Worm (Caenorhabditis elegans) whole organism, L1 larva: Measurements from ENCODE around the gene ncs-4.
A peak's percentile ranks its signal among the peaks of the same experiment; 100 is the strongest.

ENCODE experiments used
- C04F5.9 ChIP-seq: sonication (generic microtip); optimal IDR thresholded peaks from 2 replicates; lab custom pipeline; 2016; ENCODE audit warnings: missing genetic modification characterization, missing compliant biosample characterization
- C16A3.4 ChIP-seq: fragments of 150-350 bp; optimal IDR thresholded peaks from 2 replicates; lab custom pipeline; 2014; ENCODE audit warnings: missing biosample characterization, missing genetic modification characterization
- C34B4.2 ChIP-seq: sonication (generic microtip); optimal IDR thresholded peaks from 2 replicates; lab custom pipeline; 2017; ENCODE audit warnings: mild to moderate bottlenecking, missing genetic modification characterization, missing compliant biosample characterization
- F16B12.6 ChIP-seq: fragments of 150-350 bp; optimal IDR thresholded peaks from 2 replicates; lab custom pipeline; 2014; ENCODE audit warnings: missing biosample characterization, missing genetic modification characterization
- Y116A8C.19 ChIP-seq: sonication (generic microtip); optimal IDR thresholded peaks from 2 replicates; lab custom pipeline; 2016; ENCODE audit warnings: missing compliant biosample characterization, missing genetic modification characterization, borderline replicate concordance
- aly-2 ChIP-seq: fragments of 150-350 bp; optimal IDR thresholded peaks from 2 replicates; lab custom pipeline; 2014; ENCODE audit warnings: missing biosample characterization, missing genetic modification characterization
- blmp-1 ChIP-seq: fragments of 150-350 bp; optimal IDR thresholded peaks from 2 replicates; lab custom pipeline; 2014; ENCODE audit warnings: missing biosample characterization, missing genetic modification characterization
- ceh-63 ChIP-seq: fragments of 200-800 bp; sonication (Bioruptor generic); optimal IDR thresholded peaks from 2 replicates; lab custom pipeline; 2018; ENCODE audit warnings: mild to moderate bottlenecking, missing genetic modification characterization, missing compliant biosample characterization
- ceh-8 ChIP-seq: fragments of 200-800 bp; sonication (Bioruptor generic); optimal IDR thresholded peaks from 2 replicates; lab custom pipeline; 2018; ENCODE audit warnings: mild to moderate bottlenecking, missing genetic modification characterization, moderate library complexity, missing compliant biosample characterization
- dpl-1 ChIP-seq, 3 experiments: fragments of 150-350 bp in 2 of 3; sonication (generic microtip) in 1 of 3; optimal IDR thresholded peaks; 2 replicates each; lab custom pipeline; 2014 to 2017; ENCODE audit warnings: missing biosample characterization in 3 of 3, missing genetic modification characterization in 3 of 3, missing genetic modification reagents in 3 of 3
- dsc-1 ChIP-seq: sonication (generic microtip); optimal IDR thresholded peaks from 2 replicates; lab custom pipeline; 2016; ENCODE audit warnings: mild to moderate bottlenecking, missing genetic modification characterization, missing compliant biosample characterization
- efl-1 ChIP-seq, 4 experiments: fragments of 150-350 bp; optimal IDR thresholded peaks in 3 of 4; peaks in 1 of 4; 1 replicate in 1 of 4; 2 replicates in 3 of 4; lab custom pipeline; 2014; ENCODE audit warnings: missing biosample characterization in 2 of 4, missing genetic modification characterization in 2 of 4, missing genetic modification reagents in 2 of 4
- efl-3 ChIP-seq: fragments of 200-800 bp; sonication (Bioruptor generic); optimal IDR thresholded peaks from 2 replicates; lab custom pipeline; 2018; ENCODE audit warnings: mild to moderate bottlenecking, missing genetic modification characterization, missing compliant biosample characterization
- egl-13 ChIP-seq: sonication (generic microtip); optimal IDR thresholded peaks from 2 replicates; lab custom pipeline; 2016; ENCODE audit warnings: missing genotype, missing genetic modification reagents, missing genetic modification characterization, missing compliant biosample characterization
- elt-3 ChIP-seq, 6 experiments: fragments of 150-350 bp in 1 of 6; sonication (generic microtip); optimal IDR thresholded peaks; 2 replicates each; lab custom pipeline; 2017 to 2018; ENCODE audit warnings: missing biosample characterization in 6 of 6, missing genetic modification characterization in 6 of 6, inconsistent platforms in 1 of 6
- fkh-10 ChIP-seq: sonication (generic microtip); optimal IDR thresholded peaks from 2 replicates; lab custom pipeline; 2017; ENCODE audit warnings: missing biosample characterization, missing genetic modification reagents, missing genetic modification characterization
- fos-1 ChIP-seq: fragments of 150-350 bp; optimal IDR thresholded peaks from 2 replicates; lab custom pipeline; 2014; ENCODE audit warnings: missing biosample characterization, missing genetic modification characterization
- grh-1 ChIP-seq: fragments of 200-800 bp; sonication (Bioruptor generic); IDR thresholded peaks from 2 replicates; pipeline ENCODE4 v1.3.6; 2022; ENCODE audit warnings: missing genetic modification reagents, missing genetic modification characterization, missing compliant biosample characterization
- irx-1 ChIP-seq: sonication (generic microtip); optimal IDR thresholded peaks from 2 replicates; lab custom pipeline; 2016; ENCODE audit warnings: missing genetic modification characterization, missing compliant biosample characterization
- isw-1 ChIP-seq: fragments of 200-800 bp; sonication (Bioruptor generic); IDR thresholded peaks from 2 replicates; pipeline ENCODE4 v1.3.6; 2022; ENCODE audit warnings: missing genetic modification characterization, missing compliant biosample characterization
- jun-1 ChIP-seq: fragments of 150-350 bp; optimal IDR thresholded peaks from 2 replicates; lab custom pipeline; 2014; ENCODE audit warnings: missing biosample characterization, missing genetic modification reagents, missing genetic modification characterization
- lin-14 ChIP-seq: fragments of 200-800 bp; sonication (Bioruptor generic); optimal IDR thresholded peaks from 2 replicates; lab custom pipeline; 2018; ENCODE audit warnings: mild to moderate bottlenecking, missing genetic modification characterization, moderate library complexity, missing compliant biosample characterization
- lin-35 ChIP-seq, 2 experiments: fragments of 150-350 bp; optimal IDR thresholded peaks; 2 replicates each; lab custom pipeline; 2014; ENCODE audit warnings: missing biosample characterization in 2 of 2, missing genetic modification characterization in 2 of 2, missing genetic modification reagents in 2 of 2
- lir-3 ChIP-seq: sonication (generic microtip); optimal IDR thresholded peaks from 2 replicates; lab custom pipeline; 2016; ENCODE audit warnings: mild to moderate bottlenecking, missing genetic modification characterization, moderate library complexity, missing compliant biosample characterization; ENCODE audit not compliant: poor library complexity
- lsy-2 ChIP-seq, 2 experiments: fragments of 150-350 bp; optimal IDR thresholded peaks; 2 replicates each; lab custom pipeline; 2014; ENCODE audit warnings: missing biosample characterization in 2 of 2, missing genetic modification characterization in 2 of 2
- mdl-1 ChIP-seq, 2 experiments: fragments of 150-350 bp; optimal IDR thresholded peaks; 2 replicates each; lab custom pipeline; 2014 to 2017; ENCODE audit warnings: missing biosample characterization in 2 of 2, missing genetic modification characterization in 2 of 2, inconsistent platforms in 1 of 2
- nhr-11 ChIP-seq: fragments of 150-350 bp; optimal IDR thresholded peaks from 2 replicates; lab custom pipeline; 2014; ENCODE audit warnings: missing biosample characterization, missing genetic modification characterization
- nhr-19 ChIP-seq: fragments of 200-800 bp; sonication (Bioruptor generic); conservative IDR thresholded peaks from 2 replicates; pipeline ENCODE4 v1.3.6; 2022; ENCODE audit warnings: missing genetic modification characterization, missing compliant biosample characterization
- nhr-237 ChIP-seq: fragments of 150-350 bp; optimal IDR thresholded peaks from 2 replicates; lab custom pipeline; 2014; ENCODE audit warnings: missing biosample characterization, missing genetic modification characterization
- nhr-47 ChIP-seq: sonication (generic microtip); optimal IDR thresholded peaks from 2 replicates; lab custom pipeline; 2016; ENCODE audit warnings: mild to moderate bottlenecking, missing genetic modification characterization, moderate library complexity, missing compliant biosample characterization
- nhr-71 ChIP-seq: sonication (generic microtip); optimal IDR thresholded peaks from 2 replicates; lab custom pipeline; 2016; ENCODE audit warnings: mild to moderate bottlenecking, missing genetic modification characterization, moderate library complexity, missing compliant biosample characterization
- nhr-76 ChIP-seq: sonication (generic microtip); optimal IDR thresholded peaks from 2 replicates; lab custom pipeline; 2017; ENCODE audit warnings: missing biosample characterization, missing genetic modification characterization
- nhr-77 ChIP-seq: fragments of 150-350 bp; optimal IDR thresholded peaks from 2 replicates; lab custom pipeline; 2014; ENCODE audit warnings: missing biosample characterization, missing genetic modification characterization
- nhr-84 ChIP-seq: sonication (generic microtip); optimal IDR thresholded peaks from 2 replicates; lab custom pipeline; 2017; ENCODE audit warnings: missing biosample characterization, missing genetic modification characterization
- pax-3 ChIP-seq: fragments of 200-800 bp; sonication (Bioruptor generic); optimal IDR thresholded peaks from 2 replicates; lab custom pipeline; 2018; ENCODE audit warnings: mild to moderate bottlenecking, missing genetic modification characterization, moderate library complexity, missing compliant biosample characterization
- pqm-1 ChIP-seq: sonication (generic microtip); optimal IDR thresholded peaks from 3 replicates; lab custom pipeline; 2017; ENCODE audit warnings: missing biosample characterization, missing genetic modification characterization
- rnt-1 ChIP-seq: sonication (generic microtip); optimal IDR thresholded peaks from 2 replicates; lab custom pipeline; 2016; ENCODE audit warnings: mild to moderate bottlenecking, missing genetic modification characterization, moderate library complexity, missing compliant biosample characterization
- snpc-4 ChIP-seq: fragments of 150-350 bp; optimal IDR thresholded peaks from 2 replicates; lab custom pipeline; 2014; ENCODE audit warnings: missing biosample characterization, missing genetic modification characterization
- snu-23 ChIP-seq: sonication (generic microtip); optimal IDR thresholded peaks from 2 replicates; lab custom pipeline; 2016; ENCODE audit warnings: missing genetic modification characterization, missing compliant biosample characterization
- sox-4 ChIP-seq: sonication (generic microtip); optimal IDR thresholded peaks from 2 replicates; lab custom pipeline; 2016; ENCODE audit warnings: missing genetic modification characterization, missing compliant biosample characterization
- tbx-2 ChIP-seq: sonication (generic microtip); optimal IDR thresholded peaks from 2 replicates; lab custom pipeline; 2016; ENCODE audit warnings: missing genetic modification characterization, missing compliant biosample characterization
- tlp-1 ChIP-seq: fragments of 150-350 bp; optimal IDR thresholded peaks from 2 replicates; lab custom pipeline; 2014; ENCODE audit warnings: missing biosample characterization, missing genetic modification characterization
- unc-30 ChIP-seq: sonication (generic microtip); optimal IDR thresholded peaks from 2 replicates; lab custom pipeline; 2017; ENCODE audit warnings: missing biosample characterization, missing genetic modification characterization
- unc-62 ChIP-seq: fragments of 150-350 bp; optimal IDR thresholded peaks from 2 replicates; lab custom pipeline; 2014; ENCODE audit warnings: missing biosample characterization, missing genetic modification reagents, missing genetic modification characterization
- unc-98 ChIP-seq: fragments of 200-800 bp; sonication (Bioruptor generic); IDR thresholded peaks from 2 replicates; pipeline ENCODE4 v1.3.6; 2022; ENCODE audit warnings: missing genetic modification characterization, missing compliant biosample characterization
- vab-15 ChIP-seq: sonication (generic microtip); optimal IDR thresholded peaks from 2 replicates; lab custom pipeline; 2017; ENCODE audit warnings: missing genotype, mild to moderate bottlenecking, missing genetic modification characterization, missing compliant biosample characterization
- xbp-1 ChIP-seq: sonication (generic microtip); optimal IDR thresholded peaks from 2 replicates; lab custom pipeline; 2016; ENCODE audit warnings: missing genetic modification characterization, missing compliant biosample characterization
- zag-1 ChIP-seq: fragments of 150-350 bp; optimal IDR thresholded peaks from 2 replicates; lab custom pipeline; 2014; ENCODE audit warnings: missing biosample characterization, missing genetic modification characterization
- zip-4 ChIP-seq: fragments of 200-800 bp; sonication (Bioruptor generic); optimal IDR thresholded peaks from 2 replicates; lab custom pipeline; 2018; ENCODE audit warnings: mild to moderate bottlenecking, missing genetic modification characterization, moderate library complexity, missing compliant biosample characterization

Gene ncs-4

DNA sequence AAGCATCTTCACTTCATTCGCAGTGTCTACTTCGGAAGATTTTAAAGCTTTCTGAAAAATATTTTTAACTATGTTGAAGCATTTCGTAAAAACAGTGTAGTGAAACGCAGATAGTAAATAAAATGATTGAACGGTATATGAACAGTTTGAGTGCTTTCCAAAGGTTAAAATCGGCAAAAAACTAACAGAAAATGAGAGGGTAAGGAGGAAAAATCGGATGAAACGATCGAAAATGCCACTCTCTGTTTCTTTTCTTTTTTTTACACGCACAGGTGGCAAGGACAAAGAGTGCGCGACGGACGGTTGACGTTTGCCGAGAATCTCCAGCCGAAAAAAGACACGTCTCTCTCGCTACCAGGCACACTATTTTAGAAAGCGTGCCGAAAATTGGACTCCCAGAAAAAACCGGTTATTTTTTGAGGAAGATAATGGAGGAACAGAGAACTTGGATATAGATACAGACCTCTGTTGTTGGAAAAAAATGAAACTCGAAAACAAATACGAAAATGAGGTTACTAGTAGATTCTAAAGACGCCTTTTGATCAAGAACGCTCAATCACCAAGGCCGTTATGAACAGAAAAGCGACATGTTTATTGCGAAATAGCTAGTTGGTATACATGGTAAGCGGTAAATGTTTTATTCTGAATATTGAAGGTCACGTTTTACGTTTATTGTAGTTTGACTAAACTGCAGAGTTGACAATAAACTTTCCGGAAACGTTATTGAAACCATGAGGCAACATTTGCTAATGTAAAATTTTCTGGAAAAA is 18.2 kb downstream of the ncs-4 start, which contains the start of gene myrf-2 (continued):
- TF ChIP-seq aly-2 (tag; lab: Kevin White, UChicago) (no peak), pqm-1 (tag; lab: Kevin White, UChicago) (no peak), blmp-1 (tag; lab: Kevin White, UChicago) (peak; percentile 89), ceh-8 (GFP tag; lab: Kevin White, UChicago) (no peak), C34B4.2 (tag; lab: Kevin White, UChicago) (no peak), vab-15 (tag; lab: Kevin White, UChicago) (no peak), nhr-77 (no peak), nhr-71 (peak; percentile 36), ceh-63 (GFP tag; lab: Kevin White, UChicago) (no peak), zip-4 (peak; percentile 63), egl-13 (tag; lab: Kevin White, UChicago) (no peak), nhr-19 (GFP tag; lab: Robert Waterston, UW) (no peak), nhr-84 (tag; lab: Kevin White, UChicago) (no peak), nhr-76 (no peak), nhr-237 (tag; lab: Kevin White, UChicago) (no peak), elt-3 (tag; optimal IDR thresholded peaks at IDR 0.05; lab: Kevin White, UChicago) (peak in 2 of 6 experiments; percentile 30 to 58), snpc-4 (tag; lab: Kevin White, UChicago) (no peak), unc-62 (no peak), jun-1 (no peak), C04F5.9 (tag; lab: Kevin White, UChicago) (no peak), zag-1 (no peak), rnt-1 (tag; lab: Kevin White, UChicago) (no peak), nhr-47 (no peak), xbp-1 (tag; lab: Kevin White, UChicago) (peak; percentile 33), tlp-1 (tag; lab: Kevin White, UChicago) (no peak), nhr-11 (tag; lab: Kevin White, UChicago) (no peak), fkh-10 (GFP tag; lab: Kevin White, UChicago) (no peak), lin-14 (GFP tag; lab: Kevin White, UChicago) (peak; percentile 89), Y116A8C.19 (tag; lab: Kevin White, UChicago) (no peak), efl-3 (GFP tag; lab: Kevin White, UChicago) (no peak), efl-1 (optimal IDR thresholded peaks at IDR 0.05; lab: Kevin White, UChicago) (no peak), efl-1 (GFP tag; optimal IDR thresholded peaks at IDR 0.05 in 1 of 2; lab: Kevin White, UChicago) (no peak), pax-3 (tag; lab: Kevin White, UChicago) (no peak), isw-1 (no peak)

DNA sequence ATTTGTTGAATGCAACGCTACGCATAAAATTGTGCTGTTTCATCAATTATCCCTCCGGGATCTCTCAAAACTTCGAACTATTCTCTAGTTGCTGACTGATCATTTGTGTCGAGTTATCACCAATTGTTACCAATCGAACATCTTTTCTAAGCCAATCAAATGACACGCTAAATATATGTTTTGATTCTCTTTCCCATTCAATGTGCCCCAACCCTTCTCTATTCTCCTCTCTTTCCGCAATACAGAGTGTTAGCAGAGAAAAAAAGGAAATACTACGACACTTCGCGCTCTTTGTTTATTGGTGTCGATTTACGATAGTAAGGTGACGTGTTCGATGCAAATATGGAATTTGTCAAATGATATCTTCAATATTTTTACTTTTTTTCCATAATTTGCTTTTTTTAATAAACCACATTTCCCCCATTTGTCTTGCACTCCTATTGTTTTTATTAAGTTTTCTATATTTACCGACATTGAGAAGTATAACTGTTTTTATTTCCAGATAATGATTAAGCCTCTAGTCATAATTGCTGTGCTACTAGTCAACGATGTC is 21.0 kb downstream of the ncs-4 start, which contains the start of gene nucb-1:
nucb-1 (plus strand) TSS at position 503 of the 553 bp plus-strand sequence.
- TF ChIP-seq snu-23: peak; percentile 92
- TF ChIP-seq lsy-2 (tag; optimal IDR thresholded peaks at IDR 0.05; lab: Kevin White, UChicago): peak; percentile 77 to 92
- no peak for TF ChIP-seq unc-62
- TF ChIP-seq dsc-1 (tag; lab: Kevin White, UChicago): peak; percentile 73
- TF ChIP-seq mdl-1 (tag; optimal IDR thresholded peaks at IDR 0.05; lab: Kevin White, UChicago): peak in 1 of 2 experiments; percentile 78
- TF ChIP-seq unc-30 (tag; lab: Kevin White, UChicago): no peak
- peak; percentile 46 to 63 (median 57) for TF ChIP-seq dpl-1 (GFP tag; optimal IDR thresholded peaks at IDR 0.05; lab: Kevin White, UChicago)
- peak; percentile 53 for TF ChIP-seq aly-2 (tag; lab: Kevin White, UChicago)
- TF ChIP-seq efl-1 (optimal IDR thresholded peaks at IDR 0.05; lab: Kevin White, UChicago): peak; percentile 71 to 75
- TF ChIP-seq efl-1 (GFP tag; optimal IDR thresholded peaks at IDR 0.05 in 1 of 2; lab: Kevin White, UChicago): peak; percentile 27 to 96
- peak; percentile 94 for TF ChIP-seq C16A3.4 (tag; lab: Kevin White, UChicago)
- peak; percentile 63 for TF ChIP-seq grh-1 (GFP tag; lab: Robert Waterston, UW)
- peak; percentile 12 for TF ChIP-seq sox-4 (tag; lab: Kevin White, UChicago)
- TF ChIP-seq ceh-8 (GFP tag; lab: Kevin White, UChicago): peak; percentile 17
- peak; percentile 84 for TF ChIP-seq blmp-1 (tag; lab: Kevin White, UChicago)
- TF ChIP-seq tbx-2 (tag; lab: Kevin White, UChicago): peak; percentile 80
- no peak for TF ChIP-seq F16B12.6 (tag; lab: Kevin White, UChicago)
- peak; percentile 35 for TF ChIP-seq isw-1
- peak; percentile 64 to 86 for TF ChIP-seq lin-35 (GFP tag; optimal IDR thresholded peaks at IDR 0.05; lab: Kevin White, UChicago)
- peak; percentile 32 for TF ChIP-seq lir-3 (tag; lab: Kevin White, UChicago)
- TF ChIP-seq irx-1: peak; percentile 16
- no peak for TF ChIP-seq unc-98 (GFP tag; lab: Robert Waterston, UW)
- peak in 4 of 6 experiments; percentile 11 to 79 (median 73) for TF ChIP-seq elt-3 (tag; optimal IDR thresholded peaks at IDR 0.05; lab: Kevin White, UChicago)
- TF ChIP-seq nhr-84 (tag; lab: Kevin White, UChicago): no peak
- TF ChIP-seq egl-13 (tag; lab: Kevin White, UChicago): no peak
- TF ChIP-seq fos-1 (tag; lab: Kevin White, UChicago): peak; percentile 79
